Fruit fly (Drosophila melanogaster): ENCODE results near the gene Glyp.

The Glyp gene

DNA sequence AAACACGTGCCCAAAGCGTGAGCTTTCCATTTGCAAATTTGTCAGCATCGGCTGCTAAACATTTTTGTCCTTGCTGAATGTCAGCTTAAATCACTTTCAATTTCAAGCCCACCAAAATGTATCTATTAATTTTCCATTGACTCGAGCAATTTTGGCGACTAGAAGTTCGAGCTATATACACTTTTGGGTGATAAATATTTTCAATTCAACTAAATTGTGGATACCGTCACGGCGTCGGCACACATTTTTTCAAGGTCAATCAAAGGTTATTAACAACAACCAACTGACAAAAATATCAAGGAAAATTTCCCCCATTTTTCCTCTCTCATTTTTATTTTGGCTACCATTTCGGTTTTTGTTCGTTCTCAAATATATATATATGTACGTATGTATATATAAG is 1.6 kb downstream of the Glyp start:
- TF ChIP-seq Clk (GFP tag; optimal IDR thresholded peaks at IDR 0.05) (no peak), CG1620 (GFP tag; optimal IDR thresholded peaks at IDR 0.05) (no peak), kay (GFP tag; ENCODE audit: borderline replicate concordance) (peak; percentile 85), tj (GFP tag; optimal IDR thresholded peaks at IDR 0.05) (no peak), CG11617 (GFP tag; optimal IDR thresholded peaks at IDR 0.05) (no peak)

DNA sequence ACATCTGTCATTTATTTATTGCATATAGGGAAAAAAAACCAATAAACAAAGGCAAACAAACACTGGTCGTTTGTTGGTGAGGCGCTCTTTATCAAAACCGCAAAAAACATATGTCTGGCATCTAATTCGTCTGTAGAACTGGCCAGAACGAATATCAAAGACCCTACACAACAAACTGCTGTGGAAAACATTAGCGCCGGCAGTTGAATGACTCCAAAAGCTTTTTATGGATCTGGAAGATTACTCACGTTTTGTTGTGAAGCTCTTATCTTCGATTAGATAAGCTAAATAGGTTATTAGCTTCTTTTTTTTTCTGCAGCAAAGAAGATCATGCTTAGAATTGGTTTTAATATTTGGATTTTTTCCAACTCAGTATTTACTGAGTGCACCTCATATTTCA is 2.4 kb downstream of the Glyp start:
- peak; percentile 15 for TF ChIP-seq bab1 (GFP tag; optimal IDR thresholded peaks at IDR 0.05)
- TF ChIP-seq Crg-1 (GFP tag; optimal IDR thresholded peaks at IDR 0.05): peak; percentile 10
- TF ChIP-seq Hr96 (GFP tag; optimal IDR thresholded peaks at IDR 0.05): no peak
- TF ChIP-seq cnc (optimal IDR thresholded peaks at IDR 0.05): no peak
- TF ChIP-seq cic (GFP tag; optimal IDR thresholded peaks at IDR 0.05): no peak
- TF ChIP-seq toe (GFP tag; optimal IDR thresholded peaks at IDR 0.05): no peak
- TF ChIP-seq CG7045 (GFP tag; optimal IDR thresholded peaks at IDR 0.05): no peak
- no peak for TF ChIP-seq CG5204 (GFP tag; optimal IDR thresholded peaks at IDR 0.05)
- TF ChIP-seq Mnt (GFP tag; optimal IDR thresholded peaks at IDR 0.05): no peak
- no peak for TF ChIP-seq CG12768 (GFP tag; optimal IDR thresholded peaks at IDR 0.05)
- TF ChIP-seq CG14711 (tag; optimal IDR thresholded peaks at IDR 0.05): peak; percentile 7
- TF ChIP-seq tj (GFP tag; optimal IDR thresholded peaks at IDR 0.05): no peak
- no peak for TF ChIP-seq ovo (GFP tag; optimal IDR thresholded peaks at IDR 0.05)
- TF ChIP-seq pad (GFP tag; optimal IDR thresholded peaks at IDR 0.05): no peak
- no peak for TF ChIP-seq Clk (GFP tag; optimal IDR thresholded peaks at IDR 0.05)
- TF ChIP-seq kay (GFP tag; ENCODE audit: borderline replicate concordance): no peak
- TF ChIP-seq CG7101 (tag; optimal IDR thresholded peaks at IDR 0.05): peak; percentile 16
- TF ChIP-seq CG11617 (GFP tag; optimal IDR thresholded peaks at IDR 0.05): no peak
- TF ChIP-seq CG1620 (GFP tag; optimal IDR thresholded peaks at IDR 0.05): no peak
- peak; percentile 21 for TF ChIP-seq CG33017 (tag; optimal IDR thresholded peaks at IDR 0.05)

dm6 chr2L:2144725-2145656 is 14.4 kb downstream of the Glyp start, which contains the start of gene tho2:
Gene tho2, minus strand, starts transcription at chr2L:2145187.
- no peak for TF ChIP-seq toe (GFP tag; optimal IDR thresholded peaks at IDR 0.05)
- no peak for TF ChIP-seq Crg-1 (GFP tag; optimal IDR thresholded peaks at IDR 0.05)
- no peak for TF ChIP-seq Hr96 (GFP tag; optimal IDR thresholded peaks at IDR 0.05)
- no peak for TF ChIP-seq cic (GFP tag; optimal IDR thresholded peaks at IDR 0.05)
- no peak for TF ChIP-seq cnc (optimal IDR thresholded peaks at IDR 0.05)
- no peak for TF ChIP-seq ovo (GFP tag; optimal IDR thresholded peaks at IDR 0.05)
- no peak for TF ChIP-seq Mnt (GFP tag; optimal IDR thresholded peaks at IDR 0.05)
- no peak for TF ChIP-seq CG12768 (GFP tag; optimal IDR thresholded peaks at IDR 0.05)
- TF ChIP-seq CG14711 (tag; optimal IDR thresholded peaks at IDR 0.05): no peak
- TF ChIP-seq tj (GFP tag; optimal IDR thresholded peaks at IDR 0.05): no peak
- TF ChIP-seq bab1 (GFP tag; optimal IDR thresholded peaks at IDR 0.05): no peak
- TF ChIP-seq CG11617 (GFP tag; optimal IDR thresholded peaks at IDR 0.05): no peak
- no peak for TF ChIP-seq kay (GFP tag; ENCODE audit: borderline replicate concordance)
- no peak for TF ChIP-seq CG7101 (tag; optimal IDR thresholded peaks at IDR 0.05)
- no peak for TF ChIP-seq CG5204 (GFP tag; optimal IDR thresholded peaks at IDR 0.05)

dm6 chr2L:2147208-2147607 is 16.6 kb downstream of the Glyp start, which contains the start of the genes CG11723 and Tbcd:
Gene CG11723, minus strand, starts transcription at chr2L:2147275.
Gene Tbcd, plus strand, starts transcription at chr2L:2147518.
- no peak for TF ChIP-seq kay (GFP tag; ENCODE audit: borderline replicate concordance)
- TF ChIP-seq Mnt (GFP tag; optimal IDR thresholded peaks at IDR 0.05): peak; percentile 79
- peak; percentile 93 for TF ChIP-seq CG7101 (tag; optimal IDR thresholded peaks at IDR 0.05)
- peak; percentile 86 for TF ChIP-seq ovo (GFP tag; optimal IDR thresholded peaks at IDR 0.05)
- TF ChIP-seq CG5204 (GFP tag; optimal IDR thresholded peaks at IDR 0.05): no peak
- peak; percentile 99 for TF ChIP-seq CG14711 (tag; optimal IDR thresholded peaks at IDR 0.05)
- peak; percentile 92 for TF ChIP-seq CG1620 (GFP tag; optimal IDR thresholded peaks at IDR 0.05)
- TF ChIP-seq CG11617 (GFP tag; optimal IDR thresholded peaks at IDR 0.05): peak; percentile 91
- peak; percentile 75 for TF ChIP-seq tj (GFP tag; optimal IDR thresholded peaks at IDR 0.05)
- TF ChIP-seq pad (GFP tag; optimal IDR thresholded peaks at IDR 0.05): peak; percentile 70
- peak; percentile 90 for TF ChIP-seq Crg-1 (GFP tag; optimal IDR thresholded peaks at IDR 0.05)
- TF ChIP-seq Clk (GFP tag; optimal IDR thresholded peaks at IDR 0.05): peak; percentile 67
- TF ChIP-seq bab1 (GFP tag; optimal IDR thresholded peaks at IDR 0.05): peak; percentile 97
- TF ChIP-seq CG7045 (GFP tag; optimal IDR thresholded peaks at IDR 0.05): peak; percentile 92
- no peak for TF ChIP-seq toe (GFP tag; optimal IDR thresholded peaks at IDR 0.05)
- no peak for TF ChIP-seq Hr96 (GFP tag; optimal IDR thresholded peaks at IDR 0.05)
- TF ChIP-seq CG12768 (GFP tag; optimal IDR thresholded peaks at IDR 0.05): peak; percentile 87
- TF ChIP-seq cnc (optimal IDR thresholded peaks at IDR 0.05): no peak
- peak; percentile 55 for TF ChIP-seq cic (GFP tag; optimal IDR thresholded peaks at IDR 0.05)
- TF ChIP-seq CG33017 (tag; optimal IDR thresholded peaks at IDR 0.05): peak; percentile 90

dm6 chr2L:2151544-2152290 is 21.1 kb downstream of the Glyp start, which contains the start of gene AIF:
Gene AIF, plus strand, starts transcription at chr2L:2151754.
- TF ChIP-seq CG7101 (tag; optimal IDR thresholded peaks at IDR 0.05) (peak; percentile 21), ovo (GFP tag; optimal IDR thresholded peaks at IDR 0.05) (no peak), bab1 (GFP tag; optimal IDR thresholded peaks at IDR 0.05) (no peak), Mnt (GFP tag; optimal IDR thresholded peaks at IDR 0.05) (peak; percentile 55), CG11617 (GFP tag; optimal IDR thresholded peaks at IDR 0.05) (peak; percentile 45)
